Fruit fly (Drosophila melanogaster) whole organism, embryonic: Measurements from ENCODE around the gene CG15027.

Experiments
- Aef1 ChIP-seq: fragments of 200-800 bp; sonication (Bioruptor generic); IDR thresholded peaks from 3 replicates; pipeline ENCODE4 v1.3.6; 2022; ENCODE audit warnings: missing biosample characterization, missing genetic modification characterization
- CG10543 ChIP-seq: fragments of 200-800 bp; sonication (Bioruptor generic); optimal IDR thresholded peaks from 3 replicates; lab custom pipeline; 2017; ENCODE audit warnings: missing biosample characterization, mild to moderate bottlenecking, missing genetic modification characterization, moderate library complexity
- CG11398 ChIP-seq: fragments of 200-800 bp; sonication (Bioruptor generic); optimal IDR thresholded peaks from 2 replicates; lab custom pipeline; 2016; ENCODE audit warnings: missing biosample characterization, missing genetic modification characterization
- CG11456 ChIP-seq: fragments of 200-800 bp; sonication (Bioruptor generic); IDR thresholded peaks from 3 replicates; pipeline ENCODE4 v1.3.6; 2022; ENCODE audit warnings: missing biosample characterization, missing genetic modification characterization
- CG12299 ChIP-seq: fragments of 200-800 bp; sonication (Bioruptor generic); optimal IDR thresholded peaks from 2 replicates; lab custom pipeline; 2018; ENCODE audit warnings: missing biosample characterization, mild to moderate bottlenecking, missing genetic modification characterization
- CG12744 ChIP-seq: fragments of 200-800 bp; sonication (Bioruptor generic); optimal IDR thresholded peaks from 2 replicates; lab custom pipeline; 2016; ENCODE audit warnings: missing biosample characterization, missing genetic modification characterization
- CG13775 ChIP-seq: fragments of 200-800 bp; sonication (Bioruptor generic); optimal IDR thresholded peaks from 3 replicates; lab custom pipeline; 2017; ENCODE audit warnings: missing biosample characterization, mild to moderate bottlenecking, missing genetic modification characterization
- CG1529 ChIP-seq: fragments of 200-800 bp; sonication (Bioruptor generic); optimal IDR thresholded peaks from 3 replicates; lab custom pipeline; 2018; ENCODE audit warnings: missing biosample characterization, missing genetic modification characterization
- CG16815 ChIP-seq: fragments of 200-800 bp; sonication (Bioruptor generic); optimal IDR thresholded peaks from 3 replicates; lab custom pipeline; 2017; ENCODE audit warnings: missing biosample characterization, mild to moderate bottlenecking, missing genetic modification characterization
- CG17186 ChIP-seq: fragments of 200-800 bp; sonication (Bioruptor generic); optimal IDR thresholded peaks from 3 replicates; lab custom pipeline; 2017; ENCODE audit warnings: missing biosample characterization, missing genetic modification reagents, missing genetic modification characterization
- CG1832 ChIP-seq: fragments of 200-800 bp; sonication (Bioruptor generic); optimal IDR thresholded peaks from 2 replicates; lab custom pipeline; 2017; ENCODE audit warnings: missing biosample characterization, mild to moderate bottlenecking, missing genetic modification characterization, inconsistent platforms
- CG18599 ChIP-seq: fragments of 200-800 bp; sonication (Bioruptor generic); optimal IDR thresholded peaks from 3 replicates; lab custom pipeline; 2017; ENCODE audit warnings: missing biosample characterization, missing genetic modification characterization, mild to moderate bottlenecking, moderate library complexity, missing genetic modification reagents
- CG30403 ChIP-seq: fragments of 200-800 bp; sonication (Bioruptor generic); optimal IDR thresholded peaks from 3 replicates; lab custom pipeline; 2016; ENCODE audit warnings: missing biosample characterization, missing genetic modification characterization
- CG3726 ChIP-seq: fragments of 200-800 bp; sonication (Bioruptor generic); IDR thresholded peaks from 3 replicates; pipeline ENCODE4, ENCODE4 v1.3.6; 2022; ENCODE audit warnings: missing biosample characterization, missing genetic modification characterization
- CG3838 ChIP-seq: fragments of 200-800 bp; sonication (Bioruptor generic); optimal IDR thresholded peaks from 3 replicates; lab custom pipeline; 2016; ENCODE audit warnings: missing biosample characterization, missing genetic modification characterization
- CG3995 ChIP-seq: fragments of 200-800 bp; sonication (Bioruptor generic); optimal IDR thresholded peaks from 3 replicates; lab custom pipeline; 2016; ENCODE audit warnings: missing biosample characterization, missing genetic modification characterization
- CG6683 ChIP-seq: fragments of 200-800 bp; sonication (Bioruptor generic); optimal IDR thresholded peaks from 2 replicates; lab custom pipeline; 2017; ENCODE audit warnings: missing biosample characterization, mild to moderate bottlenecking, missing genetic modification characterization, missing genetic modification reagents
- CG6791 ChIP-seq: fragments of 200-800 bp; sonication (Bioruptor generic); IDR thresholded peaks from 3 replicates; pipeline ENCODE4 v1.3.6; 2022; ENCODE audit warnings: missing biosample characterization, missing genetic modification characterization; ENCODE audit not compliant: partially characterized antibody
- CG7271 ChIP-seq: fragments of 200-800 bp; sonication (Bioruptor generic); optimal IDR thresholded peaks from 2 replicates; lab custom pipeline; 2018; ENCODE audit warnings: missing biosample characterization, mild to moderate bottlenecking, missing genetic modification characterization, moderate library complexity
- CG7745 ChIP-seq: fragments of 200-800 bp; sonication (Bioruptor generic); optimal IDR thresholded peaks from 2 replicates; lab custom pipeline; 2018; ENCODE audit warnings: missing biosample characterization, mild to moderate bottlenecking, missing genetic modification characterization, moderate library complexity
- CG7786 ChIP-seq: fragments of 200-800 bp; sonication (Bioruptor generic); optimal IDR thresholded peaks from 2 replicates; lab custom pipeline; 2016; ENCODE audit warnings: missing biosample characterization, missing genetic modification characterization
- CG8765 ChIP-seq: fragments of 200-800 bp; sonication (Bioruptor generic); IDR thresholded peaks from 2 replicates; pipeline ENCODE4 v1.3.6; 2022; ENCODE audit warnings: missing biosample characterization, missing genetic modification characterization
- Chrac-16 ChIP-seq: fragments of 200-800 bp; sonication (Bioruptor generic); optimal IDR thresholded peaks from 3 replicates; lab custom pipeline; 2016; ENCODE audit warnings: missing biosample characterization, missing genetic modification characterization
- Dfd ChIP-seq, 2 experiments: fragments of >200 bp; optimal IDR thresholded peaks; 2 replicates each; lab custom pipeline; 2017; ENCODE audit warnings: missing biosample characterization in 2 of 2, missing genetic modification characterization in 2 of 2
- ERR ChIP-seq: fragments of 200-800 bp; sonication (Bioruptor generic); optimal IDR thresholded peaks from 2 replicates; lab custom pipeline; 2016; ENCODE audit warnings: missing biosample characterization, missing genetic modification characterization
- MESR4 ChIP-seq: fragments of 200-800 bp; sonication (Bioruptor generic); optimal IDR thresholded peaks from 2 replicates; lab custom pipeline; 2018; ENCODE audit warnings: missing biosample characterization, mild to moderate bottlenecking, missing genetic modification characterization, moderate library complexity
- Nf-YA ChIP-seq: fragments of 200-800 bp; sonication (Bioruptor generic); IDR thresholded peaks from 2 replicates; pipeline ENCODE4 v1.3.6; 2022; ENCODE audit warnings: missing biosample characterization, missing genetic modification characterization
- Nf-YC ChIP-seq: fragments of 200-800 bp; optimal IDR thresholded peaks from 3 replicates; lab custom pipeline; 2019; ENCODE audit warnings: missing biosample characterization, mild to moderate bottlenecking, missing genetic modification characterization, moderate library complexity
- NfI ChIP-seq: fragments of 200-800 bp; sonication (Bioruptor generic); optimal IDR thresholded peaks from 3 replicates; lab custom pipeline; 2018; ENCODE audit warnings: missing biosample characterization, mild to moderate bottlenecking, missing genetic modification characterization, moderate library complexity
- Poxn ChIP-seq: fragments of 200-800 bp; sonication (Bioruptor generic); IDR thresholded peaks from 2 replicates; pipeline ENCODE4 v1.3.6; 2022; ENCODE audit warnings: missing biosample characterization, missing genetic modification characterization
- Stat92E ChIP-seq, 3 experiments: fragments of >200 bp in 2 of 3; fragments of 200-800 bp in 1 of 3; sonication (Bioruptor generic) in 1 of 3; optimal IDR thresholded peaks; 2 replicates each; lab custom pipeline; 2017 to 2019; ENCODE audit warnings: missing biosample characterization in 3 of 3, missing genetic modification characterization in 3 of 3, mild to moderate bottlenecking in 1 of 3, moderate library complexity in 1 of 3
- Xrp1 ChIP-seq: fragments of 200-800 bp; sonication (Bioruptor generic); IDR thresholded peaks from 2 replicates; pipeline ENCODE4 v1.3.6; 2022; ENCODE audit warnings: missing biosample characterization, missing genetic modification characterization
- ase ChIP-seq: fragments of 200-800 bp; sonication (Bioruptor generic); IDR thresholded peaks from 3 replicates; pipeline ENCODE4 v1.3.6; 2022; ENCODE audit warnings: missing biosample characterization, missing genetic modification characterization
- bcd ChIP-seq: fragments of 200-800 bp; sonication (Bioruptor generic); optimal IDR thresholded peaks from 2 replicates; lab custom pipeline; 2017; ENCODE audit warnings: missing biosample characterization, mild to moderate bottlenecking, missing genetic modification characterization
- bowl ChIP-seq: fragments of 200-800 bp; sonication (Bioruptor generic); IDR thresholded peaks from 2 replicates; pipeline ENCODE4 v1.3.6; 2022; ENCODE audit warnings: missing biosample characterization, missing genetic modification characterization
- cad ChIP-seq: fragments of >200 bp; optimal IDR thresholded peaks from 2 replicates; lab custom pipeline; 2017; ENCODE audit warnings: missing biosample characterization, missing genetic modification characterization
- cg ChIP-seq: fragments of 200-800 bp; sonication (Bioruptor generic); optimal IDR thresholded peaks from 3 replicates; lab custom pipeline; 2019; ENCODE audit warnings: missing biosample characterization, mild to moderate bottlenecking, missing genetic modification characterization, moderate library complexity
- gsb ChIP-seq: fragments of 200-800 bp; sonication (Bioruptor generic); IDR thresholded peaks from 2 replicates; pipeline ENCODE4 v1.3.6; 2022; ENCODE audit warnings: missing biosample characterization, missing genetic modification characterization
- insv ChIP-seq, 2 experiments: fragments of 200-800 bp; sonication (Bioruptor generic); optimal IDR thresholded peaks; 3 replicates each; lab custom pipeline; 2016 to 2018; ENCODE audit warnings: missing biosample characterization in 2 of 2, missing genetic modification characterization in 2 of 2
- jigr1 ChIP-seq: fragments of 200-800 bp; sonication (Bioruptor generic); IDR thresholded peaks from 3 replicates; pipeline ENCODE4 v1.3.6; 2022; ENCODE audit warnings: missing biosample characterization, missing genetic modification characterization
- nerfin-2 ChIP-seq: fragments of 200-800 bp; sonication (Bioruptor generic); IDR thresholded peaks from 2 replicates; pipeline ENCODE4 v1.3.6; 2022; ENCODE audit warnings: missing biosample characterization, missing genetic modification characterization; ENCODE audit not compliant: partially characterized antibody
- pfk ChIP-seq: fragments of 200-800 bp; sonication (Bioruptor generic); optimal IDR thresholded peaks from 2 replicates; lab custom pipeline; 2018; ENCODE audit warnings: missing biosample characterization, mild to moderate bottlenecking, missing genetic modification characterization, moderate library complexity
- ranshi ChIP-seq: fragments of 200-800 bp; sonication (Bioruptor generic); IDR thresholded peaks from 2 replicates; pipeline ENCODE4 v1.3.6; 2022; ENCODE audit warnings: missing biosample characterization, missing genetic modification characterization
- ro ChIP-seq: fragments of 200-800 bp; sonication (Bioruptor generic); IDR thresholded peaks from 2 replicates; pipeline ENCODE4 v1.3.6; 2022; ENCODE audit warnings: missing biosample characterization, missing genetic modification characterization
- schlank ChIP-seq: fragments of 200-800 bp; sonication (Bioruptor generic); optimal IDR thresholded peaks from 2 replicates; lab custom pipeline; 2018; ENCODE audit warnings: missing biosample characterization, mild to moderate bottlenecking, missing genetic modification characterization
- sd ChIP-seq: fragments of 200-800 bp; sonication (Bioruptor generic); optimal IDR thresholded peaks from 3 replicates; lab custom pipeline; 2018; ENCODE audit warnings: missing biosample characterization, mild to moderate bottlenecking, missing genetic modification characterization, moderate library complexity
- tap ChIP-seq: fragments of 200-800 bp; optimal IDR thresholded peaks from 3 replicates; lab custom pipeline; 2019; ENCODE audit warnings: missing biosample characterization, mild to moderate bottlenecking, missing genetic modification characterization, moderate library complexity
- unpg ChIP-seq: fragments of 200-800 bp; sonication (Bioruptor generic); optimal IDR thresholded peaks from 3 replicates; lab custom pipeline; 2018; ENCODE audit warnings: missing biosample characterization, mild to moderate bottlenecking, missing genetic modification characterization, moderate library complexity
- vvl ChIP-seq: fragments of 200-800 bp; sonication (Bioruptor generic); IDR thresholded peaks from 2 replicates; pipeline ENCODE4 v1.3.6; 2022; ENCODE audit warnings: missing biosample characterization, missing genetic modification characterization

Gene CG15027

DNA sequence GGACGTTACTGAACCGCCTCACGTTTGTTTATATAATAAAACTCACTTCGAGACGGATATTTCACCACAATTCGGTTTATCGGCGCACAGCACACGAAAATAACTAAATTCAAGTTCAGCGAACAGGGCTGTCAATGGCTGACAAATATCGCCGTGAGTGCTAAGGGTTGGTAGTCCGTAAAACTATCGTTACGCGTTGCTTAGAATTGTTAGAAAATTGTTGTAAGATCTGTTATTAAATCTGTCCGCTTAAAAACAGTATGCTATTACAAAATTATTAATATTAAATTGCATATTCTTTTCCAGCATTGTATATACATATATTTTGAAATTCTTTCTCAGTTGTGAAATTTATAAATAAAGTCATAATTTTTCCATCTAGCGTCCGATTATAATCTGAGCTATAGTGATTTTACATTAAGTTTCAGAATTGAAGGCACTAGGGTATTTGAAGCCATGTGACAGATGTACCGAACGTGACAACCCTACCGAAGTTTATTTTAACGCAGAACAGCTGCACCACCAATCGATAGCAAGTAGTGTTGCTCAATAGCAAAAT, 968 bp downstream of the CG15027 start, which contains the start of gene Cox17 (continued):
- TF ChIP-seq CG1529 (GFP tag; lab: Kevin White, UChicago) (peak; percentile 59), schlank (tag; lab: Kevin White, UChicago) (peak; percentile 26), ase (GFP tag; lab: Robert Waterston, UW) (peak; percentile 55; the same call in 1 of the 3 replicates), CG6791 (GFP tag; lab: Robert Waterston, UW) (peak; percentile 64; the same call in 2 of the 3 replicates), CG17186 (GFP tag; lab: Kevin White, UChicago) (peak; percentile 4), CG6683 (GFP tag; lab: Kevin White, UChicago) (peak; percentile 67), CG8765 (GFP tag; lab: Robert Waterston, UW) (no peak), ro (GFP tag; lab: Robert Waterston, UW) (peak; percentile 57), ranshi (GFP tag; lab: Robert Waterston, UW) (peak; percentile 37; the same call in 1 of the 2 replicates), CG13775 (GFP tag; lab: Kevin White, UChicago) (peak; percentile 90), Nf-YA (GFP tag; lab: Robert Waterston, UW) (no peak), Xrp1 (peak; percentile 74), CG3838 (GFP tag; lab: Kevin White, UChicago) (peak; percentile 30), tap (tag; lab: Kevin White, UChicago) (peak; percentile 62), CG11398 (GFP tag; lab: Kevin White, UChicago) (no peak), ERR (GFP tag; lab: Kevin White, UChicago) (no peak), MESR4 (GFP tag; lab: Kevin White, UChicago) (no peak), Nf-YC (peak; percentile 84), jigr1 (GFP tag; lab: Robert Waterston, UW) (peak; percentile 68; the same call in 1 of the 3 replicates), CG10543 (GFP tag; lab: Kevin White, UChicago) (peak; percentile 90), Dfd (GFP tag; optimal IDR thresholded peaks at IDR 0.05; lab: Kevin White, UChicago) (peak in 1 of 2 experiments; percentile 91), NfI (GFP tag; lab: Kevin White, UChicago) (peak; percentile 81), cg (GFP tag; lab: Kevin White, UChicago) (no peak), CG3726 (no peak), unpg (peak; percentile 64), CG30403 (peak; percentile 93), vvl (peak; percentile 73), CG18599 (GFP tag; lab: Kevin White, UChicago) (peak; percentile 83), bowl (GFP tag; lab: Robert Waterston, UW) (no peak), CG7745 (tag; lab: Kevin White, UChicago) (no peak), CG16815 (GFP tag; lab: Kevin White, UChicago) (peak; percentile 83), gsb (no peak), CG7786 (GFP tag; lab: Kevin White, UChicago) (peak; percentile 60), CG12299 (peak; percentile 48), nerfin-2 (0 out of 2 replicates have a peak, but pooled peaks have one; percentile 45), pfk (no peak), CG1832 (GFP tag; lab: Kevin White, UChicago) (no peak), Poxn (GFP tag; lab: Robert Waterston, UW) (peak; percentile 15; the same call in 1 of the 2 replicates), sd (tag; lab: Kevin White, UChicago) (peak; percentile 63), CG11456 (GFP tag; lab: Robert Waterston, UW) (peak; percentile 75; the same call in 2 of the 3 replicates), CG3995 (GFP tag; lab: Kevin White, UChicago) (peak; percentile 58), CG12744 (peak; percentile 41), Aef1 (peak; percentile 69), bcd (GFP tag; lab: Kevin White, UChicago) (peak; percentile 84), cad (GFP tag; lab: Kevin White, UChicago) (no peak), insv (GFP tag; optimal IDR thresholded peaks at IDR 0.05; lab: Kevin White, UChicago) (peak in 1 of 2 experiments; percentile 53), Stat92E (GFP tag; optimal IDR thresholded peaks at IDR 0.05; lab: Kevin White, UChicago) (peak in 1 of 3 experiments; percentile 53), Chrac-16 (GFP tag; lab: Kevin White, UChicago) (peak; percentile 84), CG7271 (peak; percentile 34)
